Worm (Caenorhabditis elegans): ENCODE results near the gene T14A8.2.

DNA sequence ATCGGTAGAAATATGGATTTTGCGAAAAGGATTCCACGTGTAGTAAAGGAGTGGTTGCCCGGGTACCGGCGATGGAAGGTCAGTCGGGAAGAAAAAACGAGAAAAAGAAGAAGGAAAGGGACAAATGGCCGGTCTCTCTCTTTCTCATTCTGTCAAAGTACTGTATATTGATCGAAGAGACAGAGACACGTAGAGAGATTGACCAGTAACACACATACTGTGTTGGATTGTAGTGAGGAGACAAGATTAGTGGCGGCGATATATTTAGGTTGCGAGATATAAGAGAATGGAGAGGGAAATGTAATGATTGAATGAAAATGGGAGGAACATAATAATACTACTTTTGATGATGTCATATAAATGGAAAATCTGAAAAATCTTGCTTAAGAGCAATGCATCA lies 13.6 kb upstream of the T14A8.2 start:
- TF ChIP-seq nhr-12 (tag; optimal IDR thresholded peaks at IDR 0.05) (no peak), unc-39 (tag; optimal IDR thresholded peaks at IDR 0.05) (no peak), snpc-4 (tag; optimal IDR thresholded peaks at IDR 0.05) (no peak), elt-3 (tag; optimal IDR thresholded peaks at IDR 0.05) (no peak), elt-1 (tag; optimal IDR thresholded peaks at IDR 0.05; ENCODE audit: borderline replicate concordance, insufficient read depth) (no peak), ztf-11 (tag; optimal IDR thresholded peaks at IDR 0.05) (no peak), unc-62 (GFP tag; optimal IDR thresholded peaks at IDR 0.05) (no peak), nhr-2 (tag; optimal IDR thresholded peaks at IDR 0.05) (peak; percentile 88), pha-4 (tag; optimal IDR thresholded peaks at IDR 0.05) (no peak), nhr-237 (tag; optimal IDR thresholded peaks at IDR 0.05) (no peak), cnd-1 (tag; optimal IDR thresholded peaks at IDR 0.05) (no peak), lsy-2 (tag; optimal IDR thresholded peaks at IDR 0.05) (no peak)
